Worm (Caenorhabditis elegans): ENCODE measurements around the gene Y54G2A.52.

The Y54G2A.52 gene

DNA sequence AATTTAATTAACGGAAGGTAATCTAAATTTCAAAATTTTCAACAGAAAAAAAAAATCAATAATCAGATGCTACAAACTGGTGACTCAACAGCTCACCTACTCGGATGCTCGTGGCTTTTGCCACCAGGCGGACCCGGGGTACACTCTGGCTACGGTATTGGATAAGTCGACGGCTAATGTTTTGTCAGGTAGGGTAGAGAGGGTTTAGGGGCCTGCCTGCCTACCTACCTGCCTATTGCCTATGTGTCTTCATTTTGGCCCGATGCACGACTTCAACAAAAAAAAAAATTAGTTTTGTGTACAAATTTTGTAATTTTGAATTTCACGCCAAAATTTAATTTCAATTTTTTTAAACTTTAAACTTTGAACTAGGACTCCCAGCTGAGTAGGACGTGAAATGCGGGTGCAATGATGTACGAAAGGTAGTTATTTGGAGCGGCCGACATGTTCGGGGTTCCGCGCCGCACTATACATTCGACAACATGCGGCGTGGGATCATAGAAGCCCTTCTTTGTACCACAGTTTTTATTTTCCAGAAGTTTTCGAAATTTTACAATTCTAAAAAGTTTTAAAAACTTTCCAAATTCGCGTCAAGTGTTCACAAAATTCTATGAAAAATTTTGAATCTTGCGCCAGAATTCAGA is 27.1 kb upstream of the Y54G2A.52 start:
- TF ChIP-seq klf-2 (GFP tag; conservative IDR thresholded peaks at IDR 0.05) (no peak), med-1 (GFP tag; optimal IDR thresholded peaks at IDR 0.05; ENCODE audit: insufficient read depth) (no peak), T22C8.4 (GFP tag; IDR thresholded peaks at IDR 0.05) (no peak), flt-1 (GFP tag; IDR thresholded peaks at IDR 0.05) (no peak), ztf-23 (GFP tag; IDR thresholded peaks at IDR 0.05) (no peak), ztf-29 (GFP tag; IDR thresholded peaks at IDR 0.05) (no peak), tab-1 (GFP tag; IDR thresholded peaks at IDR 0.05) (no peak), ref-1 (GFP tag; conservative IDR thresholded peaks at IDR 0.05) (no peak), cog-1 (tag; optimal IDR thresholded peaks at IDR 0.05) (no peak)

DNA sequence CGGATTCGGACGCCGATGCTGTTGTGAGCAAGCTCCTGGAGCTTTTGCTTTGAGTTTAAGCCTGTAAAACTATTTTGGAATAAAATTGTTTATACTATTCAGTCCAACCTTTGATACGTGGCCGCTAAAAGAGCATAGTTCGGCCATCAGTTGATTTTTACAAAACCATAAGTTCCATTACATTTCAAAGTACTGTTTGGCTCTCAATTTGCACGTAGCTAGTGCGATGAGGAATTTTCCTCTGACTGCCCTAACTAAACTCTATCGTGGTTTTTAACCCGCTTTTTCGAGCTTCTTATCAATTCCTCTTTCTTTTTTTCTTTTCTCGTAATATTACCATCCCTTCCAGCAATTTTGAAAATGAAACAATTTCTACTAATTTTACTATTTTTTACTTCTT is 25.0 kb upstream of the Y54G2A.52 start, which contains the start of gene clec-80:
clec-80 (plus strand) TSS at position 301 of the 400 bp plus-strand sequence.
- TF ChIP-seq T22C8.4 (GFP tag; IDR thresholded peaks at IDR 0.05) (no peak), ztf-23 (GFP tag; IDR thresholded peaks at IDR 0.05) (no peak), tab-1 (GFP tag; IDR thresholded peaks at IDR 0.05) (no peak), ref-1 (GFP tag; conservative IDR thresholded peaks at IDR 0.05) (no peak), ztf-29 (GFP tag; IDR thresholded peaks at IDR 0.05) (no peak), klf-2 (GFP tag; conservative IDR thresholded peaks at IDR 0.05) (no peak), cog-1 (tag; optimal IDR thresholded peaks at IDR 0.05) (no peak), med-1 (GFP tag; optimal IDR thresholded peaks at IDR 0.05; ENCODE audit: insufficient read depth) (no peak), flt-1 (GFP tag; IDR thresholded peaks at IDR 0.05) (no peak)

DNA sequence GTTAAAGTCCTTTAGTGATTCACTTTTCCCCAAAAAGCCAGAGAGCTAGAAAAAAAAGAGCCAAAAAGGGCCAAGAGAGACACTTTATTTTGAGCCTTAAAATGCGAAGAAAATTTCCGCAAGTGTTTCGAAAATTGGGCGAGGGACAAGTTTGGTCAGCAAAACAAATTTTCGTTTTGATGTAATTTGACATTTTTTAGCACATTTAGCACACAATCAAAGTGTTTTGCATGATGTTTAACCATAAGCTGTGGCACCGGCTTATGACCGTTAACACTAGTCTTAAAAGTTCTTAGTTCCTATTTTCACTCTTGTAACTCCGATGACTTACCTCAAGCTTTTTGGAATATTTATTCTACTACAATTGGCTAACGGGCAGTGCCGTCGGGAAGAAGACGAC is 21.9 kb upstream of the Y54G2A.52 start, which contains the start of gene Y54G2A.37:
Y54G2A.37 (plus strand) TSS at position 301 of the 400 bp plus-strand sequence.
- TF ChIP-seq flt-1 (GFP tag; IDR thresholded peaks at IDR 0.05) (no peak), T22C8.4 (GFP tag; IDR thresholded peaks at IDR 0.05) (no peak), ztf-29 (GFP tag; IDR thresholded peaks at IDR 0.05) (no peak), ref-1 (GFP tag; conservative IDR thresholded peaks at IDR 0.05) (no peak), tab-1 (GFP tag; IDR thresholded peaks at IDR 0.05) (no peak), klf-2 (GFP tag; conservative IDR thresholded peaks at IDR 0.05) (no peak), ztf-23 (GFP tag; IDR thresholded peaks at IDR 0.05) (no peak), med-1 (GFP tag; optimal IDR thresholded peaks at IDR 0.05; ENCODE audit: insufficient read depth) (no peak), cog-1 (tag; optimal IDR thresholded peaks at IDR 0.05) (no peak)

DNA sequence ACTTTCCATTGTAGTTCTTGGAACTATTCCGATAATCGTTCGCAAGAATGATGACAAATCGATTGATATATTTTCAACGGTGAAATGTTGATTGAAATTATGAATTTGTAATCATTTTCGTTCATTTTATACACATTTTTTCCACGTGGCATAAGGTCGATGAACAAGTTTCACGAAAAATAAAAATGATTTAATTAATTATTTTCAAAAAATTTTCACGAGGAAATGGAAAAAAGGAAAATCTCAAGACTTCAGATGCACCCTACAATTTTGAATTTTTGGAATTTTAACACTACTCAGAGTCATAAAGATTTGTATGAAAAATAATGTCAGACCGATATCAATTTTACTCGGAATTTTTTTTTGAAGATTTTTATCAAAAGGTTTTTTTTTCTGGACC is 21.1 kb upstream of the Y54G2A.52 start, which contains the start of gene Y54G2A.13:
Y54G2A.13 (minus strand) TSS at position 101 of the 400 bp plus-strand sequence.
- TF ChIP-seq med-1 (GFP tag; optimal IDR thresholded peaks at IDR 0.05; ENCODE audit: insufficient read depth) (no peak), ztf-29 (GFP tag; IDR thresholded peaks at IDR 0.05) (no peak), ztf-23 (GFP tag; IDR thresholded peaks at IDR 0.05) (no peak), flt-1 (GFP tag; IDR thresholded peaks at IDR 0.05) (no peak), tab-1 (GFP tag; IDR thresholded peaks at IDR 0.05) (no peak), ref-1 (GFP tag; conservative IDR thresholded peaks at IDR 0.05) (no peak), cog-1 (tag; optimal IDR thresholded peaks at IDR 0.05) (no peak), klf-2 (GFP tag; conservative IDR thresholded peaks at IDR 0.05) (no peak), T22C8.4 (GFP tag; IDR thresholded peaks at IDR 0.05) (no peak)

- 0 out of 2 replicates have a peak, but pooled peaks have one; percentile 35 for TF ChIP-seq flt-1 (GFP tag; IDR thresholded peaks at IDR 0.05)
- TF ChIP-seq klf-2 (GFP tag; conservative IDR thresholded peaks at IDR 0.05): no peak
- no peak for TF ChIP-seq ref-1 (GFP tag; conservative IDR thresholded peaks at IDR 0.05)
- no peak for TF ChIP-seq med-1 (GFP tag; optimal IDR thresholded peaks at IDR 0.05; ENCODE audit: insufficient read depth)
- no peak for TF ChIP-seq ztf-29 (GFP tag; IDR thresholded peaks at IDR 0.05)
- TF ChIP-seq T22C8.4 (GFP tag; IDR thresholded peaks at IDR 0.05): no peak
Measured at ce11 chrIV:2817038-2817437, 18.6 kb upstream of the Y54G2A.52 start.

ce11 chrIV:2809208-2809607 is 10.7 kb upstream of the Y54G2A.52 start, which contains the start of gene Y54G2A.76:
TSS of gene Y54G2A.76 (plus strand) at chrIV:2809410.
- TF ChIP-seq ztf-29 (GFP tag; IDR thresholded peaks at IDR 0.05) (no peak), ztf-23 (GFP tag; IDR thresholded peaks at IDR 0.05) (no peak), cog-1 (tag; optimal IDR thresholded peaks at IDR 0.05) (no peak), klf-2 (GFP tag; conservative IDR thresholded peaks at IDR 0.05) (no peak), ref-1 (GFP tag; conservative IDR thresholded peaks at IDR 0.05) (no peak), tab-1 (GFP tag; IDR thresholded peaks at IDR 0.05) (no peak), flt-1 (GFP tag; IDR thresholded peaks at IDR 0.05) (no peak), T22C8.4 (GFP tag; IDR thresholded peaks at IDR 0.05) (no peak), med-1 (GFP tag; optimal IDR thresholded peaks at IDR 0.05; ENCODE audit: insufficient read depth) (no peak)

DNA sequence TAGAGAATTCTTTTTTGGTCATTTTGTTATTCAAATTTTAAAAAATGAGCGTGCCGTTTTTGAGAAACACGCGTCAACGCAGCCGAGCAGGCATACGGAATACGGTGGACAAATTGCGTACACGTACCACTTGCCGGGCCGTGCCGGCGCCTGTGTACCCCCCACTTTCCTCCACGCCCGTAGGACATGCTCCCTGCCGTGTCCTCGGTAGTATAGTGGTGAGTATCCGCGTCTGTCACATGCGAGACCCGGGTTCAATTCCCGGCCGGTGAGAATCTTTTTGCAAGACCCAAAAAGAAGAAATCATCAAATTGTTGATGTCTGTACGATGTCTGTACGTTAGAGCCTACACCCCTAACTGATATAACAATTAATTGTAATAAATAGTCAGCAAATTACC is 9.7 kb upstream of the Y54G2A.52 start:
- TF ChIP-seq T22C8.4 (GFP tag; IDR thresholded peaks at IDR 0.05): no peak
- TF ChIP-seq ref-1 (GFP tag; conservative IDR thresholded peaks at IDR 0.05): no peak
- TF ChIP-seq med-1 (GFP tag; optimal IDR thresholded peaks at IDR 0.05; ENCODE audit: insufficient read depth): no peak
- no peak for TF ChIP-seq cog-1 (tag; optimal IDR thresholded peaks at IDR 0.05)
- 0 out of 2 replicates have a peak, but pooled peaks have one; percentile 58 for TF ChIP-seq tab-1 (GFP tag; IDR thresholded peaks at IDR 0.05)
- peak; percentile 44; the same call in 1 of the 2 replicates for TF ChIP-seq flt-1 (GFP tag; IDR thresholded peaks at IDR 0.05)

ce11 chrIV:2805525-2805924 is 7.0 kb upstream of the Y54G2A.52 start, which contains the start of gene Y54G2A.45:
TSS of gene Y54G2A.45 (plus strand) at chrIV:2805857.
- TF ChIP-seq flt-1 (GFP tag; IDR thresholded peaks at IDR 0.05): peak; percentile 90
- TF ChIP-seq cog-1 (tag; optimal IDR thresholded peaks at IDR 0.05): peak; percentile 39
- peak; percentile 69 for TF ChIP-seq ref-1 (GFP tag; conservative IDR thresholded peaks at IDR 0.05)
- TF ChIP-seq klf-2 (GFP tag; conservative IDR thresholded peaks at IDR 0.05): no peak
- TF ChIP-seq T22C8.4 (GFP tag; IDR thresholded peaks at IDR 0.05): peak; percentile 65
- TF ChIP-seq ztf-23 (GFP tag; IDR thresholded peaks at IDR 0.05): peak; percentile 74
- no peak for TF ChIP-seq ztf-29 (GFP tag; IDR thresholded peaks at IDR 0.05)
- TF ChIP-seq med-1 (GFP tag; optimal IDR thresholded peaks at IDR 0.05; ENCODE audit: insufficient read depth): no peak
- TF ChIP-seq tab-1 (GFP tag; IDR thresholded peaks at IDR 0.05): peak; percentile 82

- TF ChIP-seq ref-1 (GFP tag; conservative IDR thresholded peaks at IDR 0.05) (no peak), klf-2 (GFP tag; conservative IDR thresholded peaks at IDR 0.05) (no peak), ztf-23 (GFP tag; IDR thresholded peaks at IDR 0.05) (no peak), med-1 (GFP tag; optimal IDR thresholded peaks at IDR 0.05; ENCODE audit: insufficient read depth) (no peak), tab-1 (GFP tag; IDR thresholded peaks at IDR 0.05) (no peak), cog-1 (tag; optimal IDR thresholded peaks at IDR 0.05) (no peak), T22C8.4 (GFP tag; IDR thresholded peaks at IDR 0.05) (no peak), ztf-29 (GFP tag; IDR thresholded peaks at IDR 0.05) (no peak), flt-1 (GFP tag; IDR thresholded peaks at IDR 0.05) (no peak)
Measured at ce11 chrIV:2803652-2804051, 5.2 kb upstream of the Y54G2A.52 start, which contains the start of gene Y54G2A.32. TSS of gene Y54G2A.32 (plus strand) at chrIV:2803952.
